Worm (Caenorhabditis elegans) whole organism, L2 larva: Measurements from ENCODE around the gene ZK470.1.

Experiments
- lin-39 ChIP-seq: fragments of 150-350 bp; optimal IDR thresholded peaks from 2 replicates; lab custom pipeline; 2014; ENCODE audit warnings: missing biosample characterization, missing genetic modification reagents, missing genetic modification characterization
- unc-55 ChIP-seq: fragments of 150-350 bp; sonication (generic microtip); optimal IDR thresholded peaks from 3 replicates; lab custom pipeline; 2014; ENCODE audit warnings: missing biosample characterization, missing genetic modification reagents, missing genetic modification characterization

DNA sequence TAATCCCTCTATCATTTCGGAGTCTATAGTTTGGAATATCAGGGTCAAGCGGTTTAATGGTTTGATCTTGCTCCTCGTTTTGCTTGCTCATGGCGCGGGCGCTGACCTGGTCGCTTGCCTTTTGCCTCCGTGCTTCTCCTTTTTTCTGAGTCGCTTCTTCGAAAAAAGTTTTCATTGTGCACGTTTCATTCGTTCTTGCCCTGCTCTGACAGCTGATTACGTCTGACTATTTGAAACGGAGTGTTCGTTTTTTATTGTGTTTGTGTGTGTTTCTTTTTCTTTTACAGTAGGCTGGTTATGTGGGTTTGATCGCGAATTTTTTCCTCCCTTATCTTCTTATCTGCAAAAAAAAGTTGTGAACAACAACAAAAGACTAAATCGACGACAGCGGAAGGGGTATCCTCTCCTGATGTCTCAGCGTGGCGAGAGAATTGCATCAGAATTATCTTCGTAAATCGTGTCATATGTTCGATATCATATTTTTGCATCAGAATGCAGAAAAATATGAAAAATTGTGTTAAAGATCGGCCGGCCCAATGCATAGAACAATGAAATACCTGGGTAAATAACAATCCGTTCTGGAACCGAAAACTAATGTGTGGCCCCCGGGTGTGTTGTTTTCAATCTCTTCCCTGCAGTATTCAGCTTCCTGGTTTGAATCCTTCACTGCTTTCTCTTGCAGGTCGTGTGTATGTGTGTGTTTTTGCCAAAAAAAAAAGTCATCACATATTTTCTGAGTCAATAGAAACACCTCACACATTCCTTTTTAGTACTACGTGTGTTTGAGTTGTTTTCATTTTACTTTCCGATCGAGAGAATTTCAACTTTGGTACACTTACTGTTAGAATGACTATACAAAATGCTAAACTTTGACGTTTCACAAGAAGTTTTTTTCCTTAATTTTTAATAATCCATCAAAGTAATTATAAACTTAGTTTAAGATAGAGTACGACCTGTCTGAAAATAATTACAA, 23.6 kb upstream of the ZK470.1 start, which contains the start of gene ZK470.4:
- no peak for TF ChIP-seq lin-39 (tag; lab: Kevin White, UChicago)
- TF ChIP-seq unc-55 (GFP tag; lab: Kevin White, UChicago): no peak
